Fruit fly (Drosophila melanogaster): ENCODE measurements around the gene CG14834.

Gene CG14834

DNA sequence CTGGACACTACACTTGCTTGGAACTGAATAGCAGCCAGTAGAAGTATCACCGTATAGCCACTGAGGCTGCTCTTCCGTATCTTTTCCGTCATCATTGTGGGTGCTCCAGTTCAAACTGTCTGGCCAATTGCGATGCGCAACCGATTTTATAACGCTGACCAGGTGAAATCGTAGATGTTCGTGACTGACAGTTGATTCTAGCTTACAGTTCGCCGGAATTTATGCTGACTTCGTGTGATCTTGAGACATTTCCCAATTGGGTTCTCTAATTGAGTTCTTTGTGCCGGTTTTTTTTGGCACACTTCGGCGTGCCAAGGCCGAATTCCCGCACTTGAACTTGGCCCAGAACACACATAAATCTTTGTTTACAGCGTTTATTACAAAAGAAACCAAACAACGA is at the start of gene CG14834:
Gene CG14834, minus strand, starts transcription at position 173 of the 400 bp plus-strand sequence.
- TF ChIP-seq CG10543 (GFP tag; optimal IDR thresholded peaks at IDR 0.05): no peak

DNA sequence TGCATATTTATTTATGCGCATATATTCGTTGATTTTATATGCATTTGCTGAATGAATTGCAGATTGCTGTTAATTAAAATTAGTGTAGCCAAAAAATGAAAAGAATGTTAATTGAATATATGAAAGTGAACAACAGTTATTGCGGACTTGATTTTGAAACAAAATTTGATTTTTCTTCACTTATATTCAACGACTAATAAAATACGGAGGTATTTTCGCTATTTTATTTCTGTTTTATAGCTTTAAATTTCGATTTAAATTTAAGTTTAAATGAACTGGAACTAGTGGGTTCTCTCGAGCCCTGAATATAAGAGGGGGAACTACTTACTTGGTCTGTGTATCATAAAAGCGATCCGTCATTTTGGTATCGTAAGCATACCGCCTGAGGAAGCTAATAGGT is 49.1 kb upstream of the CG14834 start, which contains the start of gene CG32379:
Gene CG32379, plus strand, starts transcription at position 301 of the 400 bp plus-strand sequence.
- TF ChIP-seq Nf-YB (GFP tag; optimal IDR thresholded peaks at IDR 0.05) (no peak), CG17186 (GFP tag; optimal IDR thresholded peaks at IDR 0.05) (no peak), CG10543 (GFP tag; optimal IDR thresholded peaks at IDR 0.05) (no peak), CG17385 (GFP tag; optimal IDR thresholded peaks at IDR 0.05) (no peak), CG10462 (GFP tag; optimal IDR thresholded peaks at IDR 0.05) (no peak), Eip74EF (GFP tag; optimal IDR thresholded peaks at IDR 0.05) (no peak), CG9437 (GFP tag; optimal IDR thresholded peaks at IDR 0.05) (no peak), CG34376 (GFP tag; optimal IDR thresholded peaks at IDR 0.05) (no peak), D19A (tag; optimal IDR thresholded peaks at IDR 0.05) (no peak), CG14014 (GFP tag; IDR thresholded peaks at IDR 0.05) (no peak), CG18619 (GFP tag; optimal IDR thresholded peaks at IDR 0.05) (no peak), CG10267 (tag; optimal IDR thresholded peaks at IDR 0.05) (no peak), pho (GFP tag; optimal IDR thresholded peaks at IDR 0.05) (no peak), CG13424 (tag; optimal IDR thresholded peaks at IDR 0.05) (no peak), pum (GFP tag; optimal IDR thresholded peaks at IDR 0.05) (no peak), Ada2b (GFP tag; IDR thresholded peaks at IDR 0.05) (no peak)

DNA sequence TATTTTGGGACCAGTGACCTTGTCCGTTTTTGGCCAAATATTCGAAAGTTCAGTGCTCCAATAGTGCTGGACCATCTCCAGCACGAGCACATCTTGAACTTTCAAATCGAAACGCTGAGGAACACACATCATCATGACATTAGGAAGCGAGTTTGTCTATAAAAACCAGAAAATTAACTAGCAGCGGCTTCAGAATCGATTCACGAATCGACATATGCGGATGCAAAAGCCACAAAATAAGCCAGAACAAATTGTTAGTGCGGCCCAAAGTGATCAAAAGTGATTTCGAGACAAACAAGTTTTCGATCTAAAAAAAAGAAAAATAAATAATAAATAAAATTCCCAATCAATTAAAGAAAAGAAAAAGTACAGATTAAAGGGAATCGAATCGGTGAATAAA is 43.5 kb upstream of the CG14834 start, which contains the start of gene CG8563:
Gene CG8563, plus strand, starts transcription at position 301 of the 400 bp plus-strand sequence.
- TF ChIP-seq hbn (GFP tag; IDR thresholded peaks at IDR 0.05; ENCODE audit: partially characterized antibody) (no peak), al (GFP tag; IDR thresholded peaks at IDR 0.05) (no peak), CG12104 (GFP tag; optimal IDR thresholded peaks at IDR 0.05) (no peak), CG30431 (GFP tag; optimal IDR thresholded peaks at IDR 0.05) (no peak), MESR4 (GFP tag; optimal IDR thresholded peaks at IDR 0.05) (no peak), CG14667 (GFP tag; IDR thresholded peaks at IDR 0.05) (no peak), CG4424 (GFP tag; optimal IDR thresholded peaks at IDR 0.05) (no peak), pan (optimal IDR thresholded peaks at IDR 0.05) (no peak), pan (GFP tag; optimal IDR thresholded peaks at IDR 0.05 in 1 of 2, IDR thresholded peaks at IDR 0.05 in 1 of 2) (no peak), Camta (GFP tag; optimal IDR thresholded peaks at IDR 0.05) (no peak), pnt (GFP tag; optimal IDR thresholded peaks at IDR 0.05) (no peak), CG2678 (tag; optimal IDR thresholded peaks at IDR 0.05) (no peak), schlank (tag; optimal IDR thresholded peaks at IDR 0.05) (no peak), scrt (GFP tag; optimal IDR thresholded peaks at IDR 0.05) (no peak), Trl (optimal IDR thresholded peaks at IDR 0.05) (no peak), Trl (GFP tag; optimal IDR thresholded peaks at IDR 0.05) (no peak), CG1792 (GFP tag; optimal IDR thresholded peaks at IDR 0.05) (no peak)

DNA sequence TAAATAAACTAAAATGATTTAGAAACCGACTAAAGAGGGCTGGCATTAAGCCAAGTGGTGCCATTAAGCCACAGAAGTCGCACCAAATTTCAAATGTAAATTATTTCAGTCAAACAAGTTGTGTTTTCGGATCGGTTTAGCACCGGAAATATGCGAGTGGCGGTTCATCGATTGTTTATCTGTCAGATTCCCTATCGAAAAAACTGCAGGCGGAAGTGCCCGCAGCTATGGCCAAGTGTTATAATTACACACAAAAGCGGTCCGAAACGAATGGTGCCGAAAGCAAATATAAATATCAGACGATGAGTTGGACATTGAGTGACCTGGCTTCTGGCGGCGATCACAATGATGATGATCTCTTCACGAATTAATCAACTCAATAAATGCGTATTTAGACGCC is 43.1 kb upstream of the CG14834 start:
- 0 out of 4 replicates have a peak, but pooled peaks have one; percentile 51 for TF ChIP-seq chinmo (GFP tag; IDR thresholded peaks at IDR 0.05; ENCODE audit: partially characterized antibody)
- TF ChIP-seq al (GFP tag; IDR thresholded peaks at IDR 0.05): no peak
- TF ChIP-seq tgo (GFP tag; IDR thresholded peaks at IDR 0.05): no peak
- TF ChIP-seq Eip74EF (GFP tag; optimal IDR thresholded peaks at IDR 0.05): peak in 1 of 2 experiments; percentile 68

DNA sequence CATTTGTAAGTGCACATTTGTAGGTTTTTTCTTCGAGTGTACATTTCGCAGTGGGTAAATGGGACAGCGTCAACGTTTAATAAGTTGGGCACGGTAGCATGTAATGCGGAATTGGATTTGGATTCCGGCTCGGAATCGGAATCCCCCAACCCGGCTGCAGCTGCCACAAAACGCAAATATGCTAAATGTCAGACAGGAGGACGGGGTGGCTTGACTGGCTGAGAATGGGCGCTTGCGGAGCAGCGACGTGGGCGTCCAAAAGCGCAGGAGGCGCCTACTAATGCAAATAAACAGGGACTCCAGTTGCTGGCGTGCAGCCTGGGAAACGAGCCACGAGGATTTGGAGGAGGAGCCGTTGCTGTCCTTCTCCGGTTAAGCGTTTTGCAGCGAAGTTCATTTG is 40.9 kb upstream of the CG14834 start, which contains the start of gene CG8564:
Gene CG8564, minus strand, starts transcription at position 101 of the 400 bp plus-strand sequence.
- TF ChIP-seq CG2116 (GFP tag; optimal IDR thresholded peaks at IDR 0.05) (no peak), dati (GFP tag; IDR thresholded peaks at IDR 0.05) (no peak), lov (optimal IDR thresholded peaks at IDR 0.05) (no peak), lov (GFP tag; IDR thresholded peaks at IDR 0.05) (0 out of 3 replicates have a peak, but pooled peaks have one; percentile 37), CG18619 (GFP tag; optimal IDR thresholded peaks at IDR 0.05) (no peak), NFAT (GFP tag; IDR thresholded peaks at IDR 0.05) (no peak), HLH3B (GFP tag; IDR thresholded peaks at IDR 0.05) (no peak), Ets65A (GFP tag) (peak; percentile 13)
